Worm (Caenorhabditis elegans): ENCODE data around the gene Y57G7A.3.

DNA sequence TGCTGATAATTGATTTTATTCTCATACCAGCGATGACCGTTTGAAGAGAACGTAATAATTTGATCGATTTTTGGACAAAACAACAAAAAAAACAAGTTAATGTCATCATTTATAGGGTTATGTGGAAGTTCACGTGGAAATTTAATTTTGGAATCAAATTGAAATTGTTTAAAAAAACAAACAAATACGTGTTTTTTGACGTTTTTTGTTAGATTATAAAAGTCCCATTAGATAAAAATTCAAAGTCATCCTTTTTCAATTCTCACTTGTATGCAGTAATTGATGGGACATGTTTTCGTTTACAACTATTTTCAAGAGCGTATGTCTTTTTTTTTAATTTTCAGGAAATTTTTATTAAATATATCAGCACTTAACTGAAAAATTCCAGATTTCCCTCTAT is at the start of gene Y57G7A.3, which contains the start of gene Y57G7A.6:
- TF ChIP-seq nhr-11 (tag; optimal IDR thresholded peaks at IDR 0.05), result no peak
- no peak for TF ChIP-seq lin-39 (tag; optimal IDR thresholded peaks at IDR 0.05)

All from whole organism, L2 larva.